Worm (Caenorhabditis elegans) whole organism, dauer: Measurements from ENCODE around the gene fat-6.

ENCODE experiments used
- unc-62 ChIP-seq: sonication (generic microtip); optimal IDR thresholded peaks from 2 replicates; lab custom pipeline; 2017; ENCODE audit warnings: missing biosample characterization, missing genetic modification reagents, missing genetic modification characterization

fat-6 gene

DNA sequence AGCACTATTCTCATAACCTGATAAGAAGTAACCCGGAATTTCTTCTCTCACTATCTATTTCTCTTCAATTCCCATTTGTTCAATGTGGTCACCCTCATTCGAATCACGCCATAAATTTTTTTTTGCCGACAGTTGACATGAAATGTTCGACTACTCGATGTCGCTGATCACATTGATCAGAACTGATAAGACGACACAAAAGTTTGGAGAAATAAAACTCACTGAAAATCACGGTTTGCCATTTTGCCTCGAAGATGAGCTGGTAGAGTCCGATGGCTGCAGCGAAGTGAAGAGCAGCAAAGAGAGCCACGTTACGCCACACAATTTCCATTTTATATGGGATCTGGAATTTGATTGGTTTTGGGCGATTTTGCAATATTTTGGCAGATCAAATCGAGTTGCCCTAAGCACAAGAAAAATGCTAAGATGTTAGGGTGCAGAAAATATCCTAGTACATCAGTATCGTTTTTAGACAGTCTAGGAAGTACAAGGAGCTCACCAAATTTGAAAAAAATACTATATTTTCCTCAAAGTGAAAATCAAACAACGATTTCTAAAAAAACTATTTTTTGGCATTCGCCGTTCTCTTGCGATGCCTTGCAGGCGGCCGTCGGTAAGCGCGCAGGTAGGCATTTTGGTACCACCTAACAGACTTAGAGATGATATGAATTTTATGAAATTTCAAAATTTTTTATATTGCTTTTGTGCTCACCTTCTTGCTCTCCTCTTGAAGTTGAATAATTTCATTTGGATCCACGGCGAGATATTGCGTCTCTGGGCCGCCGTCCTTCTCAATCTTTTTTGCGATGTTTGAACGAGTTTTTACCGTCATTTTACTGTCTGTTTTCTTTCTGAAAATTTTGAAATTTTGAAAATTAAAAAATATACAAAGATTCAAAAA lies at the start of gene fat-6:
TSS of gene fat-6 (minus strand) at position 851 of the 901 bp plus-strand sequence.
- TF ChIP-seq unc-62 = no peak

DNA sequence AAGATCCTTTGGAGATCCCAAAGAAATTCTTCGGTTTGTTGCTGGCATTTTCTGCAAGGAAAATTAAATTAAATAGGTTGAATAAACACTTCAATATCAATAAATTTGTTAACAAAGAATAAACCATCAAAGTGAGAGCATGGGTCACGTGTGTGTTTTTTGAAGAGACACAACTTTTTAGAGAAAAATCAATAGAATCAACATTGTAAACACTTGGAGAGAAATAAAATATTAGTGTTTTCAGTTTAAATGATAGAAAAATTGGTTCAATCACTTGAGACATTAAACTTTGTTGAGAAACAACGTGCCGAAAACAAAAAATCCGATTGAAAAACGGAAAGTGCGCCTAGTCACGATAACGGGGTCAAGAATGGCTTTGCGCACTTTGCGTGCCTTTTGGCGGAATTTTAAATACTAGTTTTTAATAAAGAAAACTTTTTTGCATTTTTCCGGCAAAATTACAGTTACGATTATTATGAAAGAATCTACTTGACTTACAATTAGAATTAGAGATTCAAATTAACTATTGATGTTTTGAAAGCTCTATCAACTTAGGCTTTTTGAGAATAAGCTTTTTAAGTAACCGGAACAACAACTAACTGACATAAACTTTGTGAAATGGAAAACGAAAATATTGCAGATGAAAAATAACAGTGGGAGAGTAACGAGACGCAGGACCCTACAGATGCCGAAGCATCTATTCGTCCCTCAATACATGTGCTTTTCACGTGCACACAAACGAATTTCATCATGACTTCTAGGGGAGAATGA lies 46.2 kb upstream of the fat-6 start, which contains the start of gene ZK829.7:
TSS of gene ZK829.7 (minus strand) at position 51 of the 771 bp plus-strand sequence.
- TF ChIP-seq unc-62 = no peak

DNA sequence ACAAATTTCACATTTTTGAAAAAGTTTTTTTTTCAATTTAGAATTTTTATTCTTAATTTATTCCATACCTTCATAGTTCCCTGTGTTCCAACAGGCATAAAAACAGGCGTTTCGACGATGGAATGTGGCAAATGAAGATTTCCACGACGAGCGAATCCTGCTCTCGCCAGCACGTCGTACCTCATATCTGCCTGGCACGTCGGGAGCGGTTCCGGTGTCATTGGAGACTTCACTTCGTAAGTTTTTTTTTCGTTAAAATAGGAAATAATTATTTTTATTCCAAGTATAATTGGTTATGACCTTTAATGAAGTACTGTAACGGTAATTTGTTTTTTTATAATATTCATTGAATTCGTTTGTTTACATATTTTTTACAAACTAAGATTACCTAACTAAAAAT lies 44.1 kb upstream of the fat-6 start, which contains the start of gene tgt-1:
TSS of gene tgt-1 (minus strand) at position 232 of the 400 bp plus-strand sequence.
- TF ChIP-seq unc-62 = no peak

DNA sequence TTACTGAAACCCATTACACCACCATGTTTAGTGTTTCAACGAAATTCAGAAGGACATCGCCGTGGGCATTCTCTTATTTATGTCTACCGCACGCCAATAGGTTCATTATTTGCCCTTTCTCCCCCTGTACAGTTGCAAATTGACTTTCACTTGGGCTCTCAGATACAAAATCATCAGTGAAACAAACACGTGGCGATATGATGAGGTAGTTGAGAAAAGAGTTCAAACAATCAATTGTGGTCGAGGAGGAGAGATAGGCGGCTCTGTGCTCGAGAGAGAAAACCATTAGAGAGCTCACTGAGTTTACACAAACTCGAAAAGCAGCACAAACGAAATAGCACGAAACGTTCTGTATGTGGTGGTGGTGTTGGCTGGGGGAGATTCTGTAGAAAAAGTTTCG lies 41.6 kb upstream of the fat-6 start:
- TF ChIP-seq unc-62 = no peak

DNA sequence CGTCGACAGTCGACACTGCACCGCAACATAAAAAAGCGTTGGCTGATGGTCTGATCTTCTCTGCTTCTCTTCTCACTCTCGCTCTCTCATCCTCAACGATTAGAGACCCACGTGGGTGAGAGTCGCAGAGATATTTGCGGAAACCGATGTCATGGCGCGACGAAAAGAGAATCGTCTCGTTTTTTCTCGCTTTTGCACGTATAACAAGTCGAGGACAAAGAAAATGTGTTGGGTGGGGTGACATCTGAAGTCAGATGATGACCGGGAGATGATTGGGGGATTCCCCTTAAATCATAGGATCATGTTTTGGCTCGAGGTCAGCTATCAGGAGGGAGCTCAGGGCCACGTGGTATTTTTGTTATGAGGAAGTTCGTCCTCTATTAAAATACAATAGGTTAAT lies 40.9 kb upstream of the fat-6 start:
- peak; percentile 29 for TF ChIP-seq unc-62

DNA sequence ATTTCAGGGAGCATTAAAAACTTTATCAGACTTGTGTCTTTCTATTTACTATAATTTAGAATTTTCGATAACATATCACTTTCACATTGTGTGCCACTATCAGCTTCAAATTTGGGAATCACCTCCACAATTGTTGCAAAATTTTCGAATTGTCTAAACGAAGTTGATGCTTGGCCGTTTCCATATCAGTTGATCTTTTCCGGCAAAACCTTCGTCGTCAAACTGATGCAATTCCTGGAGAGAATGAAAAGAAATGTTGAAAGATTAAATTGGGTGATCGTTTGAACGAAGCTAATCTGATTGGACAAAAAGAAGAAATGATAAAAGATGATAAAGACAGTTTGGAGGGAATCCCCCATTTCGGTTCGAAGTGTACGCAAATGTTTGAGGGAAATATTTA lies 40.1 kb upstream of the fat-6 start:
- TF ChIP-seq unc-62 = no peak

DNA sequence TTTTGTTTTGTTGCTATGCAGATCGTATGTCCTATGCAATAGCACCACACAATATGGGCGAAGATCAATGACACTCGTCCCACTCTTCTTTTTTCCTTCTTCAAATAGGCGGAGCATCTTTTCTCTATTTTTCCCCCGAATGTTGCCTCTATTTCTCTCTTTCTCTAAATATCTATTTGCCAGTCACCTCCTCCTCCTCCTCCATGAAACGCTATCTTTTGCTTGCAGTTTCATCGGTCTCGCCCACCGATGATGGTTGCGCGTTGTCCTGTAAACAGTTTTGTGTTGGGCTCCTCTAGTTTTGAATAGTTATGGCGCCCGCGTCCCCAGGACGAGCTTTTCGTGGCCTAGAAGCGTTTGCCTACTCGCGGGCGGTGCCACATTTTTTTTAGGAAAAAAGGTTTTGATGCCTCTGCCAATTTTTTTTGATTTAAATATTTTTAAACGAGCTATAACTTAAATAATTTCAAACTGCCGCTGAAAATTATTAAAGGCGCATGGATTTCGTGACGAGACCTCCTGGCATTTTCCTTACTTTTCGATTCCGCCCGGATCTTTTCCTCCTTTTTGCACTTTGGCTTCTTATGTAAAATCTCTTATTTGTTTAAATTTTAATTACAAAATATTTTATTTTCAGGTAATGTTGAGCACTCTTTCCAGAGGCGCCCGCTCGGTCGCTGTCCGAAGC lies 37.3 kb upstream of the fat-6 start, which contains the start of gene gdh-1:
TSS of gene gdh-1 (plus strand) at position 638 of the 688 bp plus-strand sequence.
- no peak for TF ChIP-seq unc-62

DNA sequence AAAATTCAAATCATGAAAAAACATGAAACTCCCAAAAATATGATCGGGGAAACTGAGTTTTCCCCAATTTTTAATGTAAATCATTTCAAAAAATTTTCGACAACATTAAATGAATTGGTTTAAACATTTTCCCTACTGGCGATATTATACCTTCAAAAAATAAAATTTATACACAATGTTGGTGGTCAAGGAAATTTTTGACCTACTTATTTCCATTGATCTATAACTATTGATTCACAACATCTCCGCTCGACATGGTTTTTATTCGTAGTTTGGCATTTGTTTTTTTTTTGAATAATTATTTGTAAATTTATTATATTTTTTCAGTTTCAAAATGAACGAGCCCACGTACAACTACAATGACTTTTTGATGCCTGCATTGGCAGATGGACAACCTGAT lies 34.8 kb upstream of the fat-6 start, which contains the start of gene tbx-36:
TSS of gene tbx-36 (plus strand) at position 301 of the 400 bp plus-strand sequence.
- TF ChIP-seq unc-62 = no peak

DNA sequence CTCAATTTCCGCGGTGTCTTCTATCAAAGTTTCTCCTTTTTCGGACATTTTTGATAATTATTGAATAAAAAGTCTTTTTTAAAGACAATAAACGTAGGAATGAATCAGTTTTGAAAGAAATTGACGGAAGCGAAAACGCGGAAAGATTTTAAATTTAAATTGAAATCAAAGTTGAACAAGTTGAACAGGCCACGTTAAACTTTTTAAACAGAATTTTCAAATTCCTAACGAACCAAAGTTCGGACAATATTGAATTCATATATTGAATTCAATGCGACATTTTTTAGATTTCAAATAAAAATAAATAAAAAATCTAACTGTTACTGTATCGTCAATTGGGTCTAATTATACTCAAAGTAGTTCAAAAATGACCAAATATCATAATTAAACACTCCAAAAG lies 34.2 kb upstream of the fat-6 start, which contains the start of gene hdl-1:
TSS of gene hdl-1 (minus strand) at position 101 of the 400 bp plus-strand sequence.
- no peak for TF ChIP-seq unc-62

DNA sequence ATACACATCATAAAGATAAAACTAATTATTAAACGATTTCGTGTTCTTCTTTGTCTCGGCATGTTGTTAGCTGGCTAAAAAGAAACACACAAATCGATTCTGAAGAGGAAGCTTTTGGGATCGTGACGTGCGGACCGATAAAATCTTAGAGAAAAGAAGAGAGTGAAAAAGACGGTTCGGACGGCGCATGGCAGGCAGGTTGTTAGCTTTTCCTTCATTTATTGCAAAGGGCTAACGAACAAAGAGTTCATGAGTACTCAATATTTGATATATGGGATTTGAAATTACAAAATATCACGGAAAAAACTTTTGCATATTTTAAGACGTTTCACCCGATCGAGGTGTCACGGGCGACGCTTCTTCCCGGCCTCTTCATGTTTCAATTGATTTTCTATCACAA lies 30.1 kb upstream of the fat-6 start, which contains the start of gene ZK829.3:
TSS of gene ZK829.3 (minus strand) at position 101 of the 400 bp plus-strand sequence.
- TF ChIP-seq unc-62 = no peak

DNA sequence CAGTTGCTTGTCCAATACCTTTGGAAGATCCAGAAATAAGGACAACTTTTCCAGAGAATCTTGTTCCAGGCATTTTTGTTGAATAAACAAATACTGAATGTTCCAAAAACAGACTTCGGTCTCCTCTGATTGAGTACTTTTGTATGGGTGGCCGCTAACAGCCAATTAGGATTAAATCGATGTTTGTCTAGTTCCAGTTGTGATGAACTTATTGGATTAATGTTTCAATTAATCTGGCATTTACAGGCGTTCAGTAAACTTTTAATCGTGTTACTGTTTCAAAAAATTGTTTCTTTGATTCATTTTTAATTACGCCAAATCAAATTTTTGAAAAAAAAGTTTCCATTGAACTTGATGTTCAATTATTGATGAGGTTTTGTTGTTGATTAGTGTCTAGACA lies 26.8 kb upstream of the fat-6 start, which contains the start of gene ZK829.1:
TSS of gene ZK829.1 (minus strand) at position 101 of the 400 bp plus-strand sequence.
- no peak for TF ChIP-seq unc-62

DNA sequence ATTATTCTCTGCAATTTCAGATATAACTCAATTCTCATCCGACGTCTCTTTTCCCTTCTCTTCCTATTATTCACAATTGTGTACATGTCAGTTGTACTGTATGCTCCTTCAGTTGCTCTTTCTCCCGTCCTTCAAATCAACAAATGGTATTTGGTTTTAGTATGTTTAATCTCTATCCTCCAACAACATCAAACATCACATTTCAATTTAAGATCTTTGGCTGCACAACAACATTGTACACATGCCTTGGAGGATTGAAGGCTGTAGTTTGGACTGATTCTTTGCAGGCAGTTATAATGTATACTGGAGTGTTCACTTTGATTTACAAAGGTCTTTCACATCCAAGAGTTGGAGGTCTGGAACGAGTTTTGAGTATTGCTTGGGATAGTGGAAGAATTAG lies 23.1 kb upstream of the fat-6 start:
- TF ChIP-seq unc-62 = no peak

DNA sequence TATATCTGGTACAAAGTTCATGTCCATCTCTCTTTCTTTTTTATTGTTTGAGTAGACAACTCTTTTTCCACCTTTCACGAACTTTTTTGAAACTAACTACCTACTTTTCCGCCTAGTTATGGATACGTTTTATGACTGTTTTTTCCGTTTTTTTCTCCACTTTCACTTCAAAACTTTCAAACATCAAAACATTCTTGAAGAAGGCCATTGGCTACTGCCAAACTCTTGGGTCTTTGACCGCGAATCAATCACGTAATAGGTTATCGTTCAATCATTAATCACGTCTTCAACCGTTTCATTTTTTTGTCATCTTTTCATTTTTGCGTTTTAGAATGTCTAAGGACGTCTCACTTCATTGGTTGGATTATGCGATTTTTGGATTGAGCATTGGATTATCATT lies 21.6 kb upstream of the fat-6 start, which contains the start of gene slc-5A12:
TSS of gene slc-5A12 (plus strand) at position 333 of the 400 bp plus-strand sequence.
- TF ChIP-seq unc-62 = no peak

DNA sequence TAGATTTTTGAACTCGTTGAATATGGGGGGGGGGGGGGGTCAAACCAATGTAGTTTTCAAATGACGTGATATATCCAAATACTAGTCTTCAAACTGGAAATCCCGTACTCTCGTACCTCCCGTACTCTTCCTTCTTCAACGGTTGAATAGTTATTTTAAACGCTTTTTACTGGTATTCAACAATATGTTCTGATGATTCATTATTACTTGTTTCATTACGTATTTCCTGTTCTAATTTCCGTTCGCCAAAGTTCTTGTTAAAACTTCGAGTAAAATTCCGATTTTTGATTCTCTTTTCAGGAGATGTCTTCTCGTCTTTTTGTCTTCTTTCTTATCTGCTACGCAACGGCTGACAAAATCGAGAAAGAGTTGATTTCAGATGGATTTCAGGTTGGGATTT lies 15.1 kb upstream of the fat-6 start, which contains the start of gene nhx-9:
TSS of gene nhx-9 (plus strand) at position 301 of the 400 bp plus-strand sequence.
- TF ChIP-seq unc-62 = no peak

DNA sequence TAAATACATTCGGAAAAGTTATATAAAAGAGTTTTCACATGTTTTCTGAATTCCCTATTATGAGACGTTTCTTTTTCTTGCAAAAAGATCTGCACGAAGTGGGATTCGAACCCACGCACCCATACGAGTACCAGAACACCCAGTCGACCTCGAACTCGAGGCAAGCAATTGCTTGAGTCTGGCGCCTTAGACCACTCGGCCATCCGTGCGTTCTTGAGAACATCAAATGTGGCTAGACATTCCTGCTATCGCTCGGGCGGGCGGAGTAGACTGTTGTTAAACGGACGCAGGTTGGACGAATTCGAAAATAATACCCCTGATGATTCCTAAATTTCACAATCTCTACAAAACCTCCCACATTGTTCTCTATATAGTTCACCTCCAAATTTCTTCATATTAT lies 12.9 kb upstream of the fat-6 start:
- TF ChIP-seq unc-62 = no peak
